Worm (Caenorhabditis elegans) whole organism, young adult: ENCODE measurements around the gene fbxb-40.
"Not testable (repeated sequence)": the region's sequence is repeated elsewhere in the genome, so short reads cannot be mapped to it uniquely, and the experiment has no call there.

Source experiments
- B0035.1 ChIP-seq: sonication (generic microtip); optimal IDR thresholded peaks from 2 replicates; lab custom pipeline; 2016; ENCODE audit warnings: missing genetic modification characterization, mild to moderate bottlenecking, missing compliant biosample characterization, missing genotype, missing genetic modification reagents
- B0261.1 ChIP-seq: sonication (generic microtip); optimal IDR thresholded peaks from 2 replicates; lab custom pipeline; 2016; ENCODE audit warnings: mild to moderate bottlenecking, missing genetic modification characterization, moderate library complexity, missing compliant biosample characterization
- C17E4.6 ChIP-seq: fragments of 200-800 bp; sonication (Bioruptor generic); IDR thresholded peaks from 2 replicates; pipeline ENCODE4 v1.3.6; 2022; ENCODE audit warnings: missing genetic modification reagents, missing genetic modification characterization, missing compliant biosample characterization
- F23B12.7 ChIP-seq: sonication (generic microtip); optimal IDR thresholded peaks from 2 replicates; lab custom pipeline; 2017; ENCODE audit warnings: missing genetic modification characterization, mild to moderate bottlenecking, missing compliant biosample characterization, antibody characterized with exemption, moderate library complexity; ENCODE audit not compliant: insufficient read depth
- F33H1.4 ChIP-seq: fragments of 200-800 bp; sonication (Bioruptor generic); IDR thresholded peaks from 2 replicates; pipeline ENCODE4 v1.3.6; 2022; ENCODE audit warnings: missing genetic modification reagents, missing genetic modification characterization, missing compliant biosample characterization
- F52B5.7 ChIP-seq: sonication (generic microtip); optimal IDR thresholded peaks from 2 replicates; lab custom pipeline; 2016; ENCODE audit warnings: mild to moderate bottlenecking, missing genetic modification characterization, missing compliant biosample characterization
- F55B11.4 ChIP-seq: sonication (generic microtip); optimal IDR thresholded peaks from 2 replicates; lab custom pipeline; 2016; ENCODE audit warnings: missing compliant biosample characterization, missing genetic modification characterization, borderline replicate concordance; ENCODE audit not compliant: insufficient read depth
- K12H6.12 ChIP-seq: fragments of 200-800 bp; sonication (Bioruptor generic); optimal IDR thresholded peaks from 2 replicates; lab custom pipeline; 2018; ENCODE audit warnings: mild to moderate bottlenecking, missing genetic modification characterization, missing compliant biosample characterization
- Y56A3A.18 ChIP-seq: fragments of 200-800 bp; sonication (Bioruptor generic); IDR thresholded peaks from 2 replicates; pipeline ENCODE4 v1.3.6; 2022; ENCODE audit warnings: missing genetic modification reagents, missing genetic modification characterization, missing compliant biosample characterization
- Y67H2A.10 ChIP-seq: fragments of 200-800 bp; sonication (Bioruptor generic); conservative IDR thresholded peaks from 2 replicates; pipeline ENCODE4 v1.3.6; 2022; ENCODE audit warnings: missing genetic modification reagents, missing genetic modification characterization, missing compliant biosample characterization
- attf-5 ChIP-seq: fragments of 200-800 bp; sonication (Bioruptor generic); optimal IDR thresholded peaks from 2 replicates; lab custom pipeline; 2018; ENCODE audit warnings: mild to moderate bottlenecking, missing genetic modification characterization, missing compliant biosample characterization
- attf-6 ChIP-seq: fragments of 200-800 bp; sonication (Bioruptor generic); IDR thresholded peaks from 2 replicates; pipeline ENCODE4 v1.3.6; 2022; ENCODE audit warnings: missing genetic modification reagents, missing genetic modification characterization, missing compliant biosample characterization
- bed-2 ChIP-seq: fragments of 200-800 bp; sonication (Bioruptor generic); IDR thresholded peaks from 2 replicates; pipeline ENCODE4 v1.3.6; 2022; ENCODE audit warnings: missing genetic modification reagents, missing genetic modification characterization, missing compliant biosample characterization
- ceh-58 ChIP-seq: fragments of 200-800 bp; sonication (Bioruptor generic); IDR thresholded peaks from 2 replicates; pipeline ENCODE4 v1.3.6; 2022; ENCODE audit warnings: missing genetic modification characterization, missing compliant biosample characterization
- ceh-79 ChIP-seq: sonication (generic microtip); optimal IDR thresholded peaks from 2 replicates; lab custom pipeline; 2017; ENCODE audit warnings: mild to moderate bottlenecking, missing genetic modification characterization, missing compliant biosample characterization
- chd-7 ChIP-seq: sonication (generic microtip); optimal IDR thresholded peaks from 2 replicates; lab custom pipeline; 2016; ENCODE audit warnings: mild to moderate bottlenecking, missing genetic modification characterization, moderate library complexity, missing compliant biosample characterization
- die-1 ChIP-seq: sonication (generic microtip); optimal IDR thresholded peaks from 2 replicates; lab custom pipeline; 2016; ENCODE audit warnings: missing genotype, mild to moderate bottlenecking, missing genetic modification characterization, missing compliant biosample characterization
- dox-1 ChIP-seq: fragments of 200-800 bp; sonication (Bioruptor generic); IDR thresholded peaks from 2 replicates; pipeline ENCODE4 v1.3.6; 2022; ENCODE audit warnings: missing genetic modification reagents, missing genetic modification characterization, missing compliant biosample characterization
- egrh-3 ChIP-seq: fragments of 200-800 bp; sonication (Bioruptor generic); IDR thresholded peaks from 2 replicates; pipeline ENCODE4 v1.3.6; 2022; ENCODE audit warnings: missing genetic modification reagents, missing genetic modification characterization, missing compliant biosample characterization
- fkh-3 ChIP-seq: sonication (generic microtip); optimal IDR thresholded peaks from 2 replicates; lab custom pipeline; 2016; ENCODE audit warnings: mild to moderate bottlenecking, missing genetic modification characterization, missing compliant biosample characterization
- hmg-1.2 ChIP-seq: fragments of 200-800 bp; sonication (Bioruptor generic); IDR thresholded peaks from 2 replicates; pipeline ENCODE4 v1.3.6; 2022; ENCODE audit warnings: missing genetic modification reagents, missing genetic modification characterization, missing compliant biosample characterization
- let-526 ChIP-seq: fragments of 200-800 bp; sonication (Bioruptor generic); IDR thresholded peaks from 2 replicates; pipeline ENCODE4 v1.3.6; 2022; ENCODE audit warnings: missing genetic modification reagents, missing genetic modification characterization, missing compliant biosample characterization
- lin-26 ChIP-seq: fragments of 200-800 bp; sonication (Bioruptor generic); IDR thresholded peaks from 2 replicates; pipeline ENCODE4 v1.3.6; 2022; ENCODE audit warnings: missing genetic modification reagents, missing genetic modification characterization, missing compliant biosample characterization
- lin-40 ChIP-seq: sonication (generic microtip); optimal IDR thresholded peaks from 2 replicates; lab custom pipeline; 2016; ENCODE audit warnings: missing genetic modification characterization, mild to moderate bottlenecking, missing compliant biosample characterization, missing genotype, missing genetic modification reagents
- lsl-1 ChIP-seq: fragments of 200-800 bp; sonication (Bioruptor generic); optimal IDR thresholded peaks from 2 replicates; lab custom pipeline; 2018; ENCODE audit warnings: mild to moderate bottlenecking, missing genetic modification characterization, moderate library complexity, missing compliant biosample characterization
- madf-3 ChIP-seq: fragments of 200-800 bp; sonication (Bioruptor generic); IDR thresholded peaks from 2 replicates; pipeline ENCODE4 v1.3.6; 2022; ENCODE audit warnings: missing genetic modification reagents, missing genetic modification characterization, missing compliant biosample characterization
- mcd-1 ChIP-seq: fragments of 200-800 bp; sonication (Bioruptor generic); IDR thresholded peaks from 2 replicates; pipeline ENCODE4 v1.3.6; 2022; ENCODE audit warnings: missing genetic modification reagents, missing genetic modification characterization, missing compliant biosample characterization
- nfya-1 ChIP-seq: sonication (generic microtip); optimal IDR thresholded peaks from 2 replicates; lab custom pipeline; 2017; ENCODE audit warnings: antibody characterized with exemption, missing compliant biosample characterization, missing genetic modification characterization, borderline replicate concordance; ENCODE audit not compliant: insufficient read depth
- nfya-2 ChIP-seq: fragments of 200-800 bp; sonication (Bioruptor generic); IDR thresholded peaks from 2 replicates; pipeline ENCODE4 v1.3.6; 2022; ENCODE audit warnings: missing genetic modification reagents, missing genetic modification characterization, missing compliant biosample characterization
- nfyb-1 ChIP-seq: fragments of 200-800 bp; sonication (Bioruptor generic); IDR thresholded peaks from 2 replicates; pipeline ENCODE4 v1.3.6; 2022; ENCODE audit warnings: missing genetic modification reagents, missing genetic modification characterization, missing compliant biosample characterization
- nhr-80 ChIP-seq: sonication (generic microtip); optimal IDR thresholded peaks from 2 replicates; lab custom pipeline; 2016; ENCODE audit warnings: missing genetic modification characterization, missing compliant biosample characterization
- nhr-90 ChIP-seq: sonication (generic microtip); optimal IDR thresholded peaks from 2 replicates; lab custom pipeline; 2016; ENCODE audit warnings: missing genotype, mild to moderate bottlenecking, missing genetic modification characterization, missing compliant biosample characterization
- snpc-4 ChIP-seq, 5 experiments: fragments of 150-350 bp in 1 of 5; sonication (generic microtip) in 4 of 5; optimal IDR thresholded peaks; 2 replicates each; lab custom pipeline; 2014 to 2018; ENCODE audit warnings: missing genetic modification characterization in 5 of 5, missing biosample characterization in 3 of 5, antibody characterized with exemption in 2 of 5, mild to moderate bottlenecking in 2 of 5, missing compliant biosample characterization in 2 of 5, missing genotype in 2 of 5, moderate library complexity in 2 of 5, missing genetic modification reagents in 1 of 5
- somi-1 ChIP-seq: fragments of 200-800 bp; sonication (Bioruptor generic); optimal IDR thresholded peaks from 2 replicates; lab custom pipeline; 2018; ENCODE audit warnings: mild to moderate bottlenecking, missing genetic modification characterization, missing compliant biosample characterization
- tlf-1 ChIP-seq: fragments of 200-800 bp; sonication (Bioruptor generic); optimal IDR thresholded peaks from 2 replicates; lab custom pipeline; 2018; ENCODE audit warnings: mild to moderate bottlenecking, missing genetic modification characterization, missing compliant biosample characterization
- ztf-18 ChIP-seq: sonication (generic microtip); optimal IDR thresholded peaks from 2 replicates; lab custom pipeline; 2016; ENCODE audit warnings: missing genotype, mild to moderate bottlenecking, missing genetic modification characterization, missing compliant biosample characterization
- ztf-25 ChIP-seq: fragments of 200-800 bp; sonication (Bioruptor generic); IDR thresholded peaks from 2 replicates; pipeline ENCODE4 v1.3.6; 2022; ENCODE audit warnings: missing genetic modification reagents, missing genetic modification characterization, missing compliant biosample characterization

fbxb-40 gene

ce11 chrII:1043932-1044331, 5.8 kb downstream of the fbxb-40 start, which contains the start of gene fbxb-45:
Gene fbxb-45 (minus strand): TSS chrII:1044032.
- TF ChIP-seq lsl-1 (GFP tag; lab: Kevin White, UChicago); chd-7 (tag; lab: Kevin White, UChicago); die-1 (tag; lab: Kevin White, UChicago): not testable (repeated sequence)

- TF ChIP-seq mcd-1 (GFP tag; lab: Robert Waterston, UW) (no peak), somi-1 (no peak), let-526 (GFP tag; lab: Robert Waterston, UW) (no peak), hmg-1.2 (GFP tag; lab: Robert Waterston, UW) (no peak), B0035.1 (no peak), F52B5.7 (no peak), dox-1 (GFP tag; lab: Robert Waterston, UW) (no peak), B0261.1 (no peak), ceh-58 (no peak)
- TF ChIP-seq, all 124 proteins: peak for 0
These were observed 7.5 kb downstream of the fbxb-40 start, which contains the start of gene fbxb-41 for ce11 chrII:1042227-1042626. Gene fbxb-41 (minus strand): TSS chrII:1042327.

DNA sequence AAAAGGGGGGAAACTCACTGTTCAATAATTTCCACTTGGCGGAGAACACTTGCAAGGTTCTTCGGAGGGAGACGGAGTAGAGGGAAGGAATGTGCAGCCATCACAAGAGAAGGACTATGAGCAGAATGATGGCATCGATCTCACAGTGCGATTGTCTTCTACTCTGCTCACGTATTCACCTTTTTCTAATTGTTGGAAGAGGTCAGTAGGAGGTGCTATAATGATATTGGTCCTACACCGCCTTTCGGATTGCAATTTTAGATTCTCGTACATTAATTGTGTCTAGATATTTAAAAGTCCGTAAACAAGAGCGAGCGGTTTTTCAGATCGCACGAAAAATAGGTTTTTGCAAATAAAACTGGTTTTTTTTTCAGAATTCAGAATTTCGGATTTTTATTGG, 9.3 kb downstream of the fbxb-40 start, which contains the start of gene fbxb-39:
Gene fbxb-39 (minus strand): TSS at position 101 of the 400 bp plus-strand sequence.
- TF ChIP-seq F23B12.7 (no peak), madf-3 (GFP tag; lab: Robert Waterston, UW) (no peak), nfya-2 (GFP tag; lab: Robert Waterston, UW) (no peak), Y67H2A.10 (GFP tag; lab: Robert Waterston, UW) (no peak), ztf-25 (GFP tag; lab: Robert Waterston, UW) (no peak), fkh-3 (no peak), nfya-1 (no peak), bed-2 (GFP tag; lab: Robert Waterston, UW) (no peak), Y56A3A.18 (GFP tag; lab: Robert Waterston, UW) (no peak), ceh-79 (tag; lab: Kevin White, UChicago) (no peak)

ce11 chrII:1034457-1034856, 15.3 kb downstream of the fbxb-40 start:
- TF ChIP-seq lin-26 (0 out of 2 replicates have a peak, but pooled peaks have one; percentile 23), F33H1.4 (GFP tag; lab: Robert Waterston, UW) (peak; percentile 44), attf-6 (GFP tag; lab: Robert Waterston, UW) (0 out of 2 replicates have a peak, but pooled peaks have one; percentile 20)
- TF ChIP-seq, all 124 proteins: peak for 3; not testable (repeated sequence) for 121

DNA sequence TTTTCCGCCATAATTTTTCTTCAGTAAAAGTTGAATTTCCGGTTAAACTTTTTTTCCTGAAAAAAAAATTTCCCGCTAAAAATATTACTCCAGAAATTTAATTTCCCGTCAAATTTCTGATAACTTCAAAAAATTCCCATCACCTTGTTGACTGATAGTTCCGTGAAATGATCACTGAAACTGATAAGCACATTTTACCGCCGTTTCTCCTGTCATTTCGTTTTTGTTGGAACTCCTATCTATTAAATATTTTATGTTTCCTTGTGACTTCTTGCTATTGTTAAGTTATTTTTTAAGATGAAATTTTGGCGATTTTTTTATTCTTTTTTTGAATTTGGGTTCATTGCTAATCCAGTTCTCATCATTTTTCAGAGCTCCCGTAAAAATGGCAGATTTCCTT, 21.1 kb downstream of the fbxb-40 start, which contains the start of gene math-34:
Gene math-34 (plus strand): TSS at position 371 of the 400 bp plus-strand sequence.
- no peak for TF ChIP-seq lin-40 (tag; lab: Kevin White, UChicago)
- TF ChIP-seq nhr-80 = peak; percentile 58

ce11 chrII:1026670-1027069, 23.1 kb downstream of the fbxb-40 start, which contains the start of gene M01D1.12:
Gene M01D1.12 (plus strand): TSS chrII:1026970.
- TF ChIP-seq nfyb-1 (GFP tag; lab: Robert Waterston, UW) = no peak
- TF ChIP-seq ztf-18 (tag; lab: Kevin White, UChicago) = no peak
- no peak for TF ChIP-seq egrh-3
- TF ChIP-seq K12H6.12 (tag; lab: Kevin White, UChicago) = no peak
- TF ChIP-seq attf-5 (GFP tag; lab: Kevin White, UChicago) = no peak
- no peak for TF ChIP-seq C17E4.6 (GFP tag; lab: Robert Waterston, UW)
- no peak for TF ChIP-seq somi-1
- no peak for TF ChIP-seq lin-40 (tag; lab: Kevin White, UChicago)
- no peak for TF ChIP-seq F55B11.4 (tag; lab: Kevin White, UChicago)
- no peak for TF ChIP-seq nfya-1
- no peak for TF ChIP-seq die-1 (tag; lab: Kevin White, UChicago)
- TF ChIP-seq nhr-90 = no peak
- TF ChIP-seq ceh-79 (tag; lab: Kevin White, UChicago) = no peak
- no peak for TF ChIP-seq tlf-1 (GFP tag; lab: Kevin White, UChicago)
- no peak for TF ChIP-seq ceh-58
- TF ChIP-seq snpc-4 (GFP tag; optimal IDR thresholded peaks at IDR 0.05; lab: Kevin White, UChicago) = no peak
- no peak for TF ChIP-seq snpc-4 (tag; optimal IDR thresholded peaks at IDR 0.05; lab: Kevin White, UChicago)
